Fruit fly (Drosophila melanogaster): ENCODE results near the gene Or30a.

dm6 chr2L:9133169-9133568 lies 21.6 kb downstream of the Or30a start:
- TF ChIP-seq Clk (GFP tag; optimal IDR thresholded peaks at IDR 0.05) = no peak
- no peak for TF ChIP-seq toe (GFP tag; optimal IDR thresholded peaks at IDR 0.05)
- TF ChIP-seq CG14711 (tag; optimal IDR thresholded peaks at IDR 0.05) = peak; percentile 43
- TF ChIP-seq CG5204 (GFP tag; optimal IDR thresholded peaks at IDR 0.05) = no peak
- TF ChIP-seq Crg-1 (GFP tag; optimal IDR thresholded peaks at IDR 0.05) = no peak
- TF ChIP-seq CG7045 (GFP tag; optimal IDR thresholded peaks at IDR 0.05) = no peak
- no peak for TF ChIP-seq Hr96 (GFP tag; optimal IDR thresholded peaks at IDR 0.05)
